Fruit fly (Drosophila melanogaster) whole organism, prepupa: ENCODE results near the gene RpS14a.

Experiments used
- CG10631 ChIP-seq: fragments of 200-800 bp; sonication (Bioruptor generic); optimal IDR thresholded peaks from 2 replicates; lab custom pipeline; 2016; ENCODE audit warnings: missing biosample characterization, missing genetic modification characterization
- CG31627 ChIP-seq: fragments of 200-800 bp; sonication (Bioruptor generic); optimal IDR thresholded peaks from 3 replicates; lab custom pipeline; 2016; ENCODE audit warnings: missing biosample characterization, missing genetic modification characterization
- CG4318 ChIP-seq: fragments of 200-800 bp; sonication (Bioruptor generic); optimal IDR thresholded peaks from 3 replicates; lab custom pipeline; 2017; ENCODE audit warnings: missing biosample characterization, mild to moderate bottlenecking, missing genetic modification characterization
- CG8632 ChIP-seq: fragments of 200-800 bp; sonication (Bioruptor generic); optimal IDR thresholded peaks from 3 replicates; lab custom pipeline; 2016; ENCODE audit warnings: missing biosample characterization, missing genetic modification characterization
- CG9139 ChIP-seq: fragments of 200-800 bp; sonication (Bioruptor generic); optimal IDR thresholded peaks from 3 replicates; lab custom pipeline; 2017; ENCODE audit warnings: missing biosample characterization, mild to moderate bottlenecking, missing genetic modification characterization
- Hr38 ChIP-seq: sonication (Bioruptor generic); optimal IDR thresholded peaks from 2 replicates; lab custom pipeline; 2016; ENCODE audit warnings: missing biosample characterization, missing genetic modification characterization
- OdsH ChIP-seq: fragments of 200-800 bp; sonication (Bioruptor generic); optimal IDR thresholded peaks from 3 replicates; lab custom pipeline; 2016; ENCODE audit warnings: missing biosample characterization, missing genetic modification characterization
- Sox14 ChIP-seq: fragments of 200-800 bp; sonication (Bioruptor generic); optimal IDR thresholded peaks from 3 replicates; lab custom pipeline; 2016; ENCODE audit warnings: missing biosample characterization, missing genetic modification characterization
- dsx ChIP-seq: fragments of 200-800 bp; optimal IDR thresholded peaks from 3 replicates; lab custom pipeline; 2019; ENCODE audit warnings: missing biosample characterization, mild to moderate bottlenecking, missing genetic modification characterization, moderate library complexity; ENCODE audit not compliant: poor library complexity, severe bottlenecking
- fd85E ChIP-seq: fragments of 200-800 bp; sonication (Bioruptor generic); optimal IDR thresholded peaks from 3 replicates; lab custom pipeline; 2016; ENCODE audit warnings: missing biosample characterization, missing genetic modification characterization

DNA sequence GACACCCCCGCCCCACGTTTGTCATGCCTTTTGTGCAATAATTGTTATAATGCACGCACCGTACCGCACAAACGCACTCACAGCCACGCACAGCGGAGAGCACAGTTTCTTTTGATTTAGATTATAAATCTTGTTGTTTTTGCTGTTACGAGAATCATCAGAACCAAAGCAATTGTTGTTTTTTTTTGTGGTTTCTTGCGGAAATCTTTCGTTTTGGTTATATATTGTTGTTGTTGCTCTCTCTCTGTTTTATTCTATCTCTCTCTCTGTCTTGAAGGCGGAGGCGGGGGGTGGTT, 34.3 kb downstream of the RpS14a start:
- TF ChIP-seq CG8632: no peak
- TF ChIP-seq dsx (GFP tag; lab: Kevin White, UChicago): peak; percentile 14
- no peak for TF ChIP-seq CG10631 (GFP tag; lab: Kevin White, UChicago)
- TF ChIP-seq CG31627 (GFP tag; lab: Kevin White, UChicago): no peak
- TF ChIP-seq CG9139 (GFP tag; lab: Kevin White, UChicago): peak; percentile 10
- peak; percentile 28 for TF ChIP-seq Sox14 (GFP tag; lab: Kevin White, UChicago)
- TF ChIP-seq CG4318 (GFP tag; lab: Kevin White, UChicago): no peak
- no peak for TF ChIP-seq fd85E (GFP tag; lab: Kevin White, UChicago)
- TF ChIP-seq Hr38 (GFP tag; lab: Kevin White, UChicago): no peak
- no peak for TF ChIP-seq OdsH
